Worm (Caenorhabditis elegans) whole organism, mixed stage, embryonic: ENCODE measurements around the gene F44E2.6.

ENCODE experiments used
- M03D4.4 ChIP-seq: sonication (generic microtip); optimal IDR thresholded peaks from 2 replicates; lab custom pipeline; 2017; ENCODE audit warnings: mild to moderate bottlenecking, missing genetic modification characterization, missing compliant biosample characterization
- ceh-39 ChIP-seq: fragments of 150-350 bp; optimal IDR thresholded peaks from 2 replicates; lab custom pipeline; 2014; ENCODE audit warnings: missing biosample characterization, missing genetic modification characterization
- ceh-83 ChIP-seq: fragments of 200-800 bp; sonication (Bioruptor generic); optimal IDR thresholded peaks from 2 replicates; lab custom pipeline; 2018; ENCODE audit warnings: mild to moderate bottlenecking, missing genetic modification characterization, missing compliant biosample characterization
- ces-1 ChIP-seq: fragments of 150-350 bp; optimal IDR thresholded peaks from 2 replicates; lab custom pipeline; 2014; ENCODE audit warnings: missing biosample characterization, missing genetic modification reagents, missing genetic modification characterization
- cnd-1 ChIP-seq: fragments of 200-800 bp; sonication (Bioruptor generic); optimal IDR thresholded peaks from 2 replicates; lab custom pipeline; 2018; ENCODE audit warnings: mild to moderate bottlenecking, missing genetic modification characterization, missing compliant biosample characterization
- drap-1 ChIP-seq: fragments of 200-800 bp; sonication (Bioruptor generic); optimal IDR thresholded peaks from 3 replicates; lab custom pipeline; 2018; ENCODE audit warnings: mild to moderate bottlenecking, missing genetic modification characterization, missing compliant biosample characterization
- elt-1 ChIP-seq: sonication (generic microtip); optimal IDR thresholded peaks from 2 replicates; lab custom pipeline; 2017; ENCODE audit warnings: missing genetic modification characterization, mild to moderate bottlenecking, missing compliant biosample characterization, antibody characterized with exemption, moderate library complexity, borderline replicate concordance; ENCODE audit not compliant: insufficient read depth
- elt-3 ChIP-seq: fragments of 150-350 bp; optimal IDR thresholded peaks from 2 replicates; lab custom pipeline; 2014; ENCODE audit warnings: missing biosample characterization, missing genetic modification characterization
- flh-1 ChIP-seq: fragments of 200-800 bp; sonication (Bioruptor generic); optimal IDR thresholded peaks from 2 replicates; lab custom pipeline; 2018; ENCODE audit warnings: mild to moderate bottlenecking, missing genetic modification characterization, moderate library complexity, missing compliant biosample characterization
- ham-2 ChIP-seq: fragments of 200-800 bp; sonication (Bioruptor generic); optimal IDR thresholded peaks from 2 replicates; lab custom pipeline; 2018; ENCODE audit warnings: mild to moderate bottlenecking, missing genetic modification characterization, missing compliant biosample characterization
- hlh-1 ChIP-seq: fragments of 150-350 bp; optimal IDR thresholded peaks from 2 replicates; lab custom pipeline; 2014; ENCODE audit warnings: missing biosample characterization, missing genetic modification reagents, missing genetic modification characterization
- lin-13 ChIP-seq: fragments of 150-350 bp; optimal IDR thresholded peaks from 2 replicates; lab custom pipeline; 2014; ENCODE audit warnings: missing biosample characterization, missing genetic modification characterization
- lin-32 ChIP-seq: fragments of 200-800 bp; sonication (Bioruptor generic); optimal IDR thresholded peaks from 2 replicates; lab custom pipeline; 2018; ENCODE audit warnings: mild to moderate bottlenecking, missing genetic modification characterization, missing compliant biosample characterization
- lsy-2 ChIP-seq: fragments of 150-350 bp; optimal IDR thresholded peaks from 2 replicates; lab custom pipeline; 2014; ENCODE audit warnings: missing biosample characterization, missing genetic modification characterization
- mep-1 ChIP-seq: fragments of 150-350 bp; optimal IDR thresholded peaks from 2 replicates; lab custom pipeline; 2017; ENCODE audit warnings: missing biosample characterization, missing genetic modification reagents, missing genetic modification characterization, inconsistent platforms
- mls-2 ChIP-seq: sonication (generic microtip); optimal IDR thresholded peaks from 2 replicates; lab custom pipeline; 2016; ENCODE audit warnings: mild to moderate bottlenecking, missing genetic modification characterization, moderate library complexity, missing compliant biosample characterization
- nhr-12 ChIP-seq: fragments of 150-350 bp; optimal IDR thresholded peaks from 2 replicates; lab custom pipeline; 2014; ENCODE audit warnings: missing biosample characterization, missing genetic modification characterization
- nhr-237 ChIP-seq: fragments of 150-350 bp; optimal IDR thresholded peaks from 2 replicates; lab custom pipeline; 2014; ENCODE audit warnings: missing biosample characterization, missing genetic modification characterization
- nhr-76 ChIP-seq: sonication (generic microtip); optimal IDR thresholded peaks from 2 replicates; lab custom pipeline; 2017; ENCODE audit warnings: missing biosample characterization, missing genetic modification characterization
- pha-4 ChIP-seq: fragments of 150-350 bp; optimal IDR thresholded peaks from 2 replicates; lab custom pipeline; 2018; ENCODE audit warnings: missing biosample characterization, missing genetic modification reagents, missing genetic modification characterization
- sem-2 ChIP-seq: fragments of 200-800 bp; sonication (Bioruptor generic); optimal IDR thresholded peaks from 2 replicates; lab custom pipeline; 2018; ENCODE audit warnings: mild to moderate bottlenecking, missing genetic modification characterization, missing compliant biosample characterization
- snpc-4 ChIP-seq: fragments of 150-350 bp; optimal IDR thresholded peaks from 2 replicates; lab custom pipeline; 2014; ENCODE audit warnings: missing biosample characterization, missing genetic modification characterization
- sptf-1 ChIP-seq: sonication (generic microtip); optimal IDR thresholded peaks from 2 replicates; lab custom pipeline; 2017; ENCODE audit warnings: mild to moderate bottlenecking, missing genetic modification characterization, moderate library complexity, missing compliant biosample characterization
- tbx-8 ChIP-seq: fragments of 200-800 bp; sonication (Bioruptor generic); optimal IDR thresholded peaks from 2 replicates; lab custom pipeline; 2018; ENCODE audit warnings: mild to moderate bottlenecking, missing genetic modification characterization, moderate library complexity, missing compliant biosample characterization
- unc-120 ChIP-seq: sonication (generic microtip); optimal IDR thresholded peaks from 2 replicates; lab custom pipeline; 2017; ENCODE audit warnings: missing genetic modification characterization, missing compliant biosample characterization; ENCODE audit not compliant: poor library complexity, severe bottlenecking
- unc-39 ChIP-seq: fragments of 150-350 bp; optimal IDR thresholded peaks from 2 replicates; lab custom pipeline; 2014; ENCODE audit warnings: missing biosample characterization, missing genetic modification characterization
- unc-62 ChIP-seq: fragments of 150-350 bp; optimal IDR thresholded peaks from 2 replicates; lab custom pipeline; 2014; ENCODE audit warnings: missing biosample characterization, missing genetic modification reagents, missing genetic modification characterization
- zip-8 ChIP-seq: fragments of 150-350 bp; optimal IDR thresholded peaks from 2 replicates; lab custom pipeline; 2014; ENCODE audit warnings: missing biosample characterization, missing genetic modification characterization

F44E2.6 gene

ce11 chrIII:8847722-8848121, 2.7 kb upstream of the F44E2.6 start:
- TF ChIP-seq cnd-1 (tag; lab: Kevin White, UChicago) (peak; percentile 15), pha-4 (tag; lab: Kevin White, UChicago) (peak; percentile 8), mep-1 (tag; lab: Kevin White, UChicago) (peak; percentile 57), ces-1 (GFP tag; lab: Kevin White, UChicago) (peak; percentile 24), lsy-2 (peak; percentile 26), nhr-76 (tag; lab: Kevin White, UChicago) (no peak), M03D4.4 (no peak), nhr-237 (tag; lab: Kevin White, UChicago) (peak; percentile 40)

ce11 chrIII:8844137-8844536, 877 bp downstream of the F44E2.6 start:
- TF ChIP-seq lin-32 (GFP tag; lab: Kevin White, UChicago) (no peak), flh-1 (GFP tag; lab: Kevin White, UChicago) (no peak), sptf-1 (no peak), ceh-83 (no peak), cnd-1 (tag; lab: Kevin White, UChicago) (no peak), hlh-1 (tag; lab: Kevin White, UChicago) (no peak), nhr-76 (tag; lab: Kevin White, UChicago) (no peak), drap-1 (GFP tag; lab: Kevin White, UChicago) (no peak), pha-4 (tag; lab: Kevin White, UChicago) (no peak), nhr-12 (no peak), snpc-4 (tag; lab: Kevin White, UChicago) (no peak), lin-13 (tag; lab: Kevin White, UChicago) (no peak), unc-120 (tag; lab: Kevin White, UChicago) (no peak), unc-62 (GFP tag; lab: Kevin White, UChicago) (no peak), mls-2 (tag; lab: Kevin White, UChicago) (no peak), ces-1 (GFP tag; lab: Kevin White, UChicago) (no peak), mep-1 (tag; lab: Kevin White, UChicago) (no peak), ham-2 (GFP tag; lab: Kevin White, UChicago) (no peak)

- peak; percentile 26 for TF ChIP-seq elt-1 (tag; lab: Kevin White, UChicago)
- no peak for TF ChIP-seq elt-3 (tag; lab: Kevin White, UChicago)
- no peak for TF ChIP-seq ceh-39 (tag; lab: Kevin White, UChicago)
- no peak for TF ChIP-seq unc-39 (tag; lab: Kevin White, UChicago)
- TF ChIP-seq ham-2 (GFP tag; lab: Kevin White, UChicago), result peak; percentile 77
- TF ChIP-seq ceh-83, result no peak
- no peak for TF ChIP-seq sptf-1
- TF ChIP-seq tbx-8, result no peak
- TF ChIP-seq, all 35 proteins: peak for 2
Observed at ce11 chrIII:8839813-8840212, 5.2 kb downstream of the F44E2.6 start.

- TF ChIP-seq unc-120 (tag; lab: Kevin White, UChicago), result no peak
- TF ChIP-seq elt-1 (tag; lab: Kevin White, UChicago), result peak; percentile 62
- TF ChIP-seq ham-2 (GFP tag; lab: Kevin White, UChicago), result peak; percentile 17
Observed at ce11 chrIII:8838075-8838474, 6.9 kb downstream of the F44E2.6 start, which contains the start of gene F44E2.4. Gene F44E2.4 (minus strand): TSS chrIII:8838424.

ce11 chrIII:8831059-8831750, 13.8 kb downstream of the F44E2.6 start, which contains the start of gene F44E2.10:
Gene F44E2.10 (minus strand): TSS chrIII:8831109.
- no peak for TF ChIP-seq elt-1 (tag; lab: Kevin White, UChicago)
- TF ChIP-seq lin-13 (tag; lab: Kevin White, UChicago), result no peak
- TF ChIP-seq nhr-237 (tag; lab: Kevin White, UChicago), result no peak
- TF ChIP-seq ceh-39 (tag; lab: Kevin White, UChicago), result no peak
- no peak for TF ChIP-seq lin-32 (GFP tag; lab: Kevin White, UChicago)
- TF ChIP-seq unc-39 (tag; lab: Kevin White, UChicago), result no peak
- no peak for TF ChIP-seq zip-8 (tag; lab: Kevin White, UChicago)

ce11 chrIII:8829245-8829644, 15.8 kb downstream of the F44E2.6 start, which contains the start of gene F44E2.3:
Gene F44E2.3 (minus strand): TSS chrIII:8829305.
- TF ChIP-seq nhr-12 (no peak), ces-1 (GFP tag; lab: Kevin White, UChicago) (peak; percentile 93), unc-120 (tag; lab: Kevin White, UChicago) (no peak), nhr-237 (tag; lab: Kevin White, UChicago) (no peak), hlh-1 (tag; lab: Kevin White, UChicago) (peak; percentile 12), sem-2 (GFP tag; lab: Kevin White, UChicago) (no peak)
